Worm (Caenorhabditis elegans) whole organism, young adult: Measurements from ENCODE around the gene C40H1.7.

Source experiments
- F22D6.2 ChIP-seq: sonication (generic microtip); optimal IDR thresholded peaks from 2 replicates; lab custom pipeline; 2016; ENCODE audit warnings: mild to moderate bottlenecking, missing genetic modification characterization, missing compliant biosample characterization
- ama-1 ChIP-seq, 3 experiments: fragments of 150-350 bp in 1 of 3; sonication (generic microtip) in 2 of 3; optimal IDR thresholded peaks; 2 replicates each; lab custom pipeline; 2014 to 2018; ENCODE audit warnings: missing biosample characterization in 2 of 3, missing genetic modification characterization in 2 of 3, missing genetic modification reagents in 2 of 3
- lin-26 ChIP-seq: fragments of 200-800 bp; sonication (Bioruptor generic); IDR thresholded peaks from 2 replicates; pipeline ENCODE4 v1.3.6; 2022; ENCODE audit warnings: missing genetic modification reagents, missing genetic modification characterization, missing compliant biosample characterization
- tbx-9 ChIP-seq: sonication (generic microtip); optimal IDR thresholded peaks from 2 replicates; lab custom pipeline; 2016; ENCODE audit warnings: borderline replicate concordance, missing genetic modification characterization, inconsistent platforms, missing compliant biosample characterization

DNA sequence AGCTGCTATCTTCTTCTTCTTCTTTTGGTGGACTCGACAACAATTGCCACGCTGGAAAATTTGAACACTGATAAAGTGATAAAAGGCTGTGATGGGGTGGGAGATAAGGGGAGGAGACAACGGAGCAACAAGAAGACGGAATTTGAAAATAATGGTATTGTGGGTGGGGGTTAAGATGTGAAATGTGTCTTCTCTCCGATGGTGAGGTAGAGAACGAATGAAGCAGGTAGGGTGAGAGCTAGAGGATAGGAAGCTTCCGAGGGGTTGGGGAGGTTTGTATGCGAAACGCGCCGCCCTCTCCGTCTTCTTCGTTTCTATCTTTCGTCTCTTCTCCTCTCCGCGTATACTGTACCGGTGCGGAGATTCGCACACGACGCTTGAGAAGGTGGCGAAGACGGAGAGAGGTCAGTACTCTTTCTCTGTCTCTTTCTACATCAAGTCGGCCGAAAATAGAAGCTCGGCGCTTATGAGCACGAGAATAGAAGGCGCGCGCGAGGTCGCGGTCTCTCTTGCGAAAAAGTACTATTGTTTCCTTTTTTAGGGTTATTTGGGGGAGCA is 30.7 kb downstream of the C40H1.7 start, which contains the start of gene chtb-1:
- TF ChIP-seq ama-1 (optimal IDR thresholded peaks at IDR 0.05; lab: Kevin White, UChicago) = no peak
- TF ChIP-seq ama-1 (GFP tag; optimal IDR thresholded peaks at IDR 0.05; lab: Kevin White, UChicago) = no peak
- TF ChIP-seq F22D6.2 (tag; lab: Kevin White, UChicago) = no peak
- TF ChIP-seq lin-26 = no peak
- TF ChIP-seq tbx-9 (tag; lab: Kevin White, UChicago) = no peak
